Fruit fly (Drosophila melanogaster): ENCODE data around the gene Rad9.

DNA sequence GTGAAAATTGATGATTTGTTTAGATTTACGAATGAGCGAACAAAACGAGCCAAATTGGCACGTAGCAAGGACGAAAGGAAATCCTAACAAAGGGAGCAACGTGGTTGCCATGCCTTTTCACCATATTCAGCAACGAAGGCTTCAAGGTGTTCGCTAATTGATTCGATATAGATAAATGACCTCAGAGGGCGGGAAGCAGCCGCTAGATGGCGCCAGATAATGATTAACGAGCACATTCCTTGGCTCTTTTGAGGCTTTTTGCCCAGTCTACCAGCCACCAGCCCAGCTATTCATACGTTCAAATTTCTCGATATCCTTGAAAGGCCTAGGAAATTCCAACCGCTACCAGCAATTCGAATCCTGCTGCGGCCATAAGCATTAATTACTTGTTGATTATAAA, 44.1 kb upstream of the Rad9 start:
- TF ChIP-seq vri (GFP tag; optimal IDR thresholded peaks at IDR 0.05) (no peak), acj6 (GFP tag; optimal IDR thresholded peaks at IDR 0.05) (no peak), fkh (GFP tag; optimal IDR thresholded peaks at IDR 0.05) (no peak), Smox (GFP tag; optimal IDR thresholded peaks at IDR 0.05) (no peak), CG32006 (GFP tag; optimal IDR thresholded peaks at IDR 0.05) (no peak), CG3919 (GFP tag; optimal IDR thresholded peaks at IDR 0.05) (no peak), CG15336 (GFP tag; IDR thresholded peaks at IDR 0.05) (no peak)
